Fruit fly (Drosophila melanogaster) whole organism, embryonic: ENCODE results near the gene CG4577.
A peak's percentile ranks its signal among the peaks of the same experiment; 100 is the strongest.

ENCODE experiments used
- Antp ChIP-seq: fragments of 200-800 bp; sonication (Bioruptor generic); optimal IDR thresholded peaks from 3 replicates; lab custom pipeline; 2016; ENCODE audit warnings: missing biosample characterization, missing genetic modification characterization
- B-H1 ChIP-seq: fragments of 200-800 bp; sonication (Bioruptor generic); IDR thresholded peaks from 3 replicates; pipeline ENCODE4 v1.3.6; 2022; ENCODE audit warnings: missing biosample characterization, missing genetic modification characterization
- CG10321 ChIP-seq: fragments of 200-800 bp; sonication (Bioruptor generic); IDR thresholded peaks from 2 replicates; pipeline ENCODE4 v1.3.6; 2022; ENCODE audit warnings: missing biosample characterization, missing genetic modification characterization
- CG11504 ChIP-seq: fragments of 200-800 bp; sonication (Bioruptor generic); optimal IDR thresholded peaks from 3 replicates; lab custom pipeline; 2019; ENCODE audit warnings: missing biosample characterization, mild to moderate bottlenecking, missing genetic modification characterization, moderate library complexity
- CG12236 ChIP-seq: fragments of 200-800 bp; sonication (Bioruptor generic); optimal IDR thresholded peaks from 2 replicates; lab custom pipeline; 2016; ENCODE audit warnings: missing biosample characterization, missing genetic modification characterization
- CG13123 ChIP-seq: fragments of 200-800 bp; sonication (Bioruptor generic); optimal IDR thresholded peaks from 2 replicates; lab custom pipeline; 2016; ENCODE audit warnings: missing biosample characterization, missing genetic modification characterization
- CG14710 ChIP-seq: fragments of 200-800 bp; sonication (Bioruptor generic); optimal IDR thresholded peaks from 3 replicates; lab custom pipeline; 2019; ENCODE audit warnings: missing biosample characterization, mild to moderate bottlenecking, missing genetic modification characterization, moderate library complexity
- CG17912 ChIP-seq: fragments of 200-800 bp; sonication (Bioruptor generic); optimal IDR thresholded peaks from 2 replicates; lab custom pipeline; 2018; ENCODE audit warnings: missing biosample characterization, mild to moderate bottlenecking, missing genetic modification characterization
- CG2678 ChIP-seq: fragments of 200-800 bp; sonication (Bioruptor generic); optimal IDR thresholded peaks from 3 replicates; lab custom pipeline; 2019; ENCODE audit warnings: missing biosample characterization, mild to moderate bottlenecking, missing genetic modification characterization, moderate library complexity
- CG30431 ChIP-seq: fragments of 200-800 bp; sonication (Bioruptor generic); optimal IDR thresholded peaks from 2 replicates; lab custom pipeline; 2017; ENCODE audit warnings: missing biosample characterization, missing genetic modification characterization
- CG3065 ChIP-seq: fragments of 200-800 bp; sonication (Bioruptor generic); optimal IDR thresholded peaks from 2 replicates; lab custom pipeline; 2016; ENCODE audit warnings: missing biosample characterization, missing genetic modification characterization
- CG4404 ChIP-seq: fragments of 200-800 bp; sonication (Bioruptor generic); IDR thresholded peaks from 2 replicates; pipeline ENCODE4 v1.3.6; 2022; ENCODE audit warnings: missing biosample characterization, missing genetic modification characterization
- CG4820 ChIP-seq: fragments of 200-800 bp; sonication (Bioruptor generic); optimal IDR thresholded peaks from 3 replicates; lab custom pipeline; 2016; ENCODE audit warnings: missing biosample characterization, missing genetic modification characterization
- CG6813 ChIP-seq: fragments of 200-800 bp; sonication (Bioruptor generic); optimal IDR thresholded peaks from 2 replicates; lab custom pipeline; 2017; ENCODE audit warnings: missing biosample characterization, missing genetic modification characterization, mild to moderate bottlenecking, moderate library complexity, missing genetic modification reagents
- CG6854 ChIP-seq: fragments of 200-800 bp; sonication (Bioruptor generic); optimal IDR thresholded peaks from 3 replicates; lab custom pipeline; 2017; ENCODE audit warnings: missing biosample characterization, mild to moderate bottlenecking, missing genetic modification characterization
- CG8924 ChIP-seq: fragments of 200-800 bp; optimal IDR thresholded peaks from 3 replicates; lab custom pipeline; 2019; ENCODE audit warnings: missing biosample characterization, mild to moderate bottlenecking, missing genetic modification characterization, moderate library complexity
- CG9817 ChIP-seq: fragments of 200-800 bp; sonication (Bioruptor generic); optimal IDR thresholded peaks from 2 replicates; lab custom pipeline; 2018; ENCODE audit warnings: missing biosample characterization, mild to moderate bottlenecking, missing genetic modification characterization, moderate library complexity
- D19A ChIP-seq: fragments of 200-800 bp; optimal IDR thresholded peaks from 3 replicates; lab custom pipeline; 2019; ENCODE audit warnings: missing biosample characterization, mild to moderate bottlenecking, missing genetic modification characterization, moderate library complexity
- Doc3 ChIP-seq: fragments of 200-800 bp; sonication (Bioruptor generic); IDR thresholded peaks from 3 replicates; pipeline ENCODE4 v1.3.6; 2022; ENCODE audit warnings: missing biosample characterization, missing genetic modification characterization; ENCODE audit not compliant: partially characterized antibody
- Gsc ChIP-seq: fragments of 200-800 bp; sonication (Bioruptor generic); IDR thresholded peaks from 2 replicates; pipeline ENCODE4 v1.3.6; 2022; ENCODE audit warnings: missing biosample characterization, missing genetic modification characterization
- HLH3B ChIP-seq: fragments of 200-800 bp; sonication (Bioruptor generic); IDR thresholded peaks from 2 replicates; pipeline ENCODE4 v1.3.6; 2022; ENCODE audit warnings: missing biosample characterization, missing genetic modification characterization
- HLH4C ChIP-seq: fragments of 200-800 bp; sonication (Bioruptor generic); IDR thresholded peaks from 3 replicates; pipeline ENCODE4 v1.3.6; 2022; ENCODE audit warnings: missing biosample characterization, missing genetic modification characterization; ENCODE audit not compliant: partially characterized antibody
- Hmr ChIP-seq: fragments of 200-800 bp; sonication (Bioruptor generic); optimal IDR thresholded peaks from 3 replicates; lab custom pipeline; 2017; ENCODE audit warnings: mild to moderate bottlenecking, missing biosample characterization, missing genetic modification reagents, missing genetic modification characterization
- Hmx ChIP-seq: fragments of 200-800 bp; sonication (Bioruptor generic); optimal IDR thresholded peaks from 2 replicates; lab custom pipeline; 2016; ENCODE audit warnings: missing biosample characterization, missing genetic modification characterization
- NK7.1 ChIP-seq: fragments of 200-800 bp; sonication (Bioruptor generic); optimal IDR thresholded peaks from 3 replicates; lab custom pipeline; 2016; ENCODE audit warnings: missing biosample characterization, missing genetic modification characterization
- Oaz ChIP-seq: fragments of 200-800 bp; sonication (Bioruptor generic); IDR thresholded peaks from 2 replicates; pipeline ENCODE4 v1.3.6; 2022; ENCODE audit warnings: missing biosample characterization, missing genetic modification characterization
- Oli ChIP-seq: fragments of 200-800 bp; sonication (Bioruptor generic); optimal IDR thresholded peaks from 2 replicates; lab custom pipeline; 2018; ENCODE audit warnings: missing biosample characterization, mild to moderate bottlenecking, missing genetic modification characterization, moderate library complexity
- Stat92E ChIP-seq, 3 experiments: fragments of >200 bp in 2 of 3; fragments of 200-800 bp in 1 of 3; sonication (Bioruptor generic) in 1 of 3; optimal IDR thresholded peaks; 2 replicates each; lab custom pipeline; 2017 to 2019; ENCODE audit warnings: missing biosample characterization in 3 of 3, missing genetic modification characterization in 3 of 3, mild to moderate bottlenecking in 1 of 3, moderate library complexity in 1 of 3
- Taf1 ChIP-seq: fragments of 200-800 bp; sonication (Bioruptor generic); IDR thresholded peaks from 2 replicates; pipeline ENCODE4 v1.3.6; 2022; ENCODE audit warnings: missing biosample characterization, missing genetic modification characterization
- Usf ChIP-seq: fragments of 200-800 bp; sonication (Bioruptor generic); optimal IDR thresholded peaks from 2 replicates; lab custom pipeline; 2017; ENCODE audit warnings: missing genotype, missing biosample characterization, missing genetic modification characterization
- Xrp1 ChIP-seq: fragments of 200-800 bp; sonication (Bioruptor generic); IDR thresholded peaks from 2 replicates; pipeline ENCODE4 v1.3.6; 2022; ENCODE audit warnings: missing biosample characterization, missing genetic modification characterization
- bigmax ChIP-seq: fragments of 200-800 bp; sonication (Bioruptor generic); optimal IDR thresholded peaks from 2 replicates; lab custom pipeline; 2018; ENCODE audit warnings: missing biosample characterization, mild to moderate bottlenecking, missing genetic modification characterization
- bsh ChIP-seq, 2 experiments: fragments of 200-800 bp; sonication (Bioruptor generic); optimal IDR thresholded peaks; 2 replicates each; lab custom pipeline; 2017 to 2018; ENCODE audit warnings: mild to moderate bottlenecking in 2 of 2, missing biosample characterization in 2 of 2, missing genetic modification characterization in 2 of 2, moderate library complexity in 1 of 2
- cg ChIP-seq: fragments of 200-800 bp; sonication (Bioruptor generic); optimal IDR thresholded peaks from 3 replicates; lab custom pipeline; 2019; ENCODE audit warnings: missing biosample characterization, mild to moderate bottlenecking, missing genetic modification characterization, moderate library complexity
- chm ChIP-seq: fragments of 200-800 bp; sonication (Bioruptor generic); IDR thresholded peaks from 2 replicates; pipeline ENCODE4 v1.3.6; 2022; ENCODE audit warnings: missing biosample characterization, missing genetic modification characterization
- croc ChIP-seq: fragments of 200-800 bp; sonication (Bioruptor generic); conservative IDR thresholded peaks from 3 replicates; pipeline ENCODE4 v1.3.6; 2022; ENCODE audit warnings: missing biosample characterization, missing genetic modification characterization
- crol ChIP-seq: fragments of 200-800 bp; sonication (Bioruptor generic); IDR thresholded peaks from 2 replicates; pipeline ENCODE4 v1.3.6; 2022; ENCODE audit warnings: missing biosample characterization, missing genetic modification characterization
- ewg ChIP-seq: fragments of 200-800 bp; sonication (Bioruptor generic); optimal IDR thresholded peaks from 3 replicates; lab custom pipeline; 2017; ENCODE audit warnings: mild to moderate bottlenecking, missing biosample characterization, missing genetic modification reagents, missing genetic modification characterization
- fd96Cb ChIP-seq: fragments of 200-800 bp; sonication (Bioruptor generic); optimal IDR thresholded peaks from 2 replicates; lab custom pipeline; 2018; ENCODE audit warnings: missing biosample characterization, mild to moderate bottlenecking, missing genetic modification characterization, moderate library complexity
- gsb ChIP-seq: fragments of 200-800 bp; sonication (Bioruptor generic); IDR thresholded peaks from 2 replicates; pipeline ENCODE4 v1.3.6; 2022; ENCODE audit warnings: missing biosample characterization, missing genetic modification characterization
- hth ChIP-seq: fragments of >200 bp; optimal IDR thresholded peaks from 2 replicates; lab custom pipeline; 2017; ENCODE audit warnings: inconsistent platforms
- inv ChIP-seq: fragments of 200-800 bp; sonication (Bioruptor generic); IDR thresholded peaks from 2 replicates; pipeline ENCODE4 v1.3.6; 2022; ENCODE audit warnings: missing biosample characterization, missing genetic modification characterization; ENCODE audit not compliant: partially characterized antibody
- mirr ChIP-seq: fragments of 200-800 bp; sonication (Bioruptor generic); optimal IDR thresholded peaks from 3 replicates; lab custom pipeline; 2018; ENCODE audit warnings: missing biosample characterization, mild to moderate bottlenecking, missing genetic modification characterization
- otp ChIP-seq: fragments of 200-800 bp; sonication (Bioruptor generic); IDR thresholded peaks from 3 replicates; pipeline ENCODE4, ENCODE4 v1.3.6; 2022; ENCODE audit warnings: missing biosample characterization, missing genetic modification characterization
- repo ChIP-seq: fragments of 200-800 bp; sonication (Bioruptor generic); optimal IDR thresholded peaks from 2 replicates; lab custom pipeline; 2016; ENCODE audit warnings: missing biosample characterization, missing genetic modification characterization
- ro ChIP-seq: fragments of 200-800 bp; sonication (Bioruptor generic); IDR thresholded peaks from 2 replicates; pipeline ENCODE4 v1.3.6; 2022; ENCODE audit warnings: missing biosample characterization, missing genetic modification characterization
- row ChIP-seq: fragments of 200-800 bp; sonication (Bioruptor generic); IDR thresholded peaks from 3 replicates; pipeline ENCODE4 v1.3.6; 2022; ENCODE audit warnings: missing biosample characterization, missing genetic modification characterization
- sob ChIP-seq: fragments of 200-800 bp; sonication (Bioruptor generic); IDR thresholded peaks from 2 replicates; pipeline ENCODE4 v1.3.6; 2022; ENCODE audit warnings: missing biosample characterization, missing genetic modification characterization
- unpg ChIP-seq: fragments of 200-800 bp; sonication (Bioruptor generic); optimal IDR thresholded peaks from 3 replicates; lab custom pipeline; 2018; ENCODE audit warnings: missing biosample characterization, mild to moderate bottlenecking, missing genetic modification characterization, moderate library complexity

Gene CG4577

dm6 chr2L:1144371-1145360, 10.2 kb downstream of the CG4577 start (continued):
- peak; percentile 58 for TF ChIP-seq CG8924
- peak; percentile 53 for TF ChIP-seq Hmr (GFP tag; lab: Kevin White, UChicago)
- TF ChIP-seq CG4820 (GFP tag; lab: Kevin White, UChicago), result peak; percentile 33
- TF ChIP-seq bsh (GFP tag; optimal IDR thresholded peaks at IDR 0.05; lab: Kevin White, UChicago), result peak; percentile 7 to 71
- peak; percentile 38 for TF ChIP-seq CG14710 (tag; lab: Kevin White, UChicago)
- no peak for TF ChIP-seq otp (GFP tag; lab: Robert Waterston, UW)
- no peak for TF ChIP-seq bigmax (GFP tag; lab: Kevin White, UChicago)
- no peak for TF ChIP-seq repo (GFP tag; lab: Kevin White, UChicago)
- TF ChIP-seq hth (lab: Kevin White, UChicago), result no peak
- peak; percentile 63 for TF ChIP-seq Xrp1
- peak; percentile 17 for TF ChIP-seq NK7.1 (GFP tag; lab: Kevin White, UChicago)
- no peak for TF ChIP-seq B-H1 (GFP tag; lab: Robert Waterston, UW)
- 0 out of 2 replicates have a peak, but pooled peaks have one; percentile 27 for TF ChIP-seq CG4404 (GFP tag; lab: Robert Waterston, UW)
- peak; percentile 28 for TF ChIP-seq Antp (GFP tag; lab: Kevin White, UChicago)
- TF ChIP-seq mirr, result no peak
- TF ChIP-seq Gsc (GFP tag; lab: Robert Waterston, UW), result no peak
- TF ChIP-seq HLH3B (GFP tag; lab: Robert Waterston, UW), result peak; percentile 43
- no peak for TF ChIP-seq CG13123 (GFP tag; lab: Kevin White, UChicago)
- TF ChIP-seq CG2678 (tag; lab: Kevin White, UChicago), result peak; percentile 81
- no peak for TF ChIP-seq CG30431 (GFP tag; lab: Kevin White, UChicago)
- TF ChIP-seq unpg (GFP tag; lab: Kevin White, UChicago), result peak; percentile 59
- no peak for TF ChIP-seq Usf (GFP tag; lab: Kevin White, UChicago)
- no peak for TF ChIP-seq chm (GFP tag; lab: Robert Waterston, UW)
- TF ChIP-seq Oaz, result no peak
- no peak for TF ChIP-seq Stat92E (GFP tag; optimal IDR thresholded peaks at IDR 0.05; lab: Kevin White, UChicago)
- TF ChIP-seq cg (GFP tag; lab: Kevin White, UChicago), result no peak
- TF ChIP-seq HLH4C (GFP tag; lab: Robert Waterston, UW), result no peak
- peak; percentile 63 for TF ChIP-seq row (GFP tag; lab: Robert Waterston, UW)
- TF ChIP-seq Taf1 (GFP tag; lab: Robert Waterston, UW), result no peak
- no peak for TF ChIP-seq CG11504 (tag; lab: Kevin White, UChicago)
- TF ChIP-seq CG3065 (GFP tag; lab: Kevin White, UChicago), result no peak
- no peak for TF ChIP-seq Doc3 (GFP tag; lab: Robert Waterston, UW)
- TF ChIP-seq D19A (tag; lab: Kevin White, UChicago), result peak; percentile 98
- no peak for TF ChIP-seq CG6854 (GFP tag; lab: Kevin White, UChicago)
- no peak for TF ChIP-seq inv (GFP tag; lab: Robert Waterston, UW)
- TF ChIP-seq crol (GFP tag; lab: Robert Waterston, UW), result no peak
- peak; percentile 54 for TF ChIP-seq CG9817
- peak; percentile 68 for TF ChIP-seq Oli
- peak; percentile 46 for TF ChIP-seq fd96Cb (tag; lab: Kevin White, UChicago)
- TF ChIP-seq ro (GFP tag; lab: Robert Waterston, UW), result no peak
- peak; percentile 21; the same call in 2 of the 3 replicates for TF ChIP-seq croc
- no peak for TF ChIP-seq sob (GFP tag; lab: Robert Waterston, UW)
- no peak for TF ChIP-seq gsb (GFP tag; lab: Robert Waterston, UW)
- no peak for TF ChIP-seq CG10321 (GFP tag; lab: Robert Waterston, UW)
- TF ChIP-seq CG17912 (GFP tag; lab: Kevin White, UChicago), result no peak
- TF ChIP-seq CG6813 (GFP tag; lab: Kevin White, UChicago), result no peak
- no peak for TF ChIP-seq CG12236 (GFP tag; lab: Kevin White, UChicago)
- TF ChIP-seq ewg (GFP tag; lab: Kevin White, UChicago), result peak; percentile 35
- TF ChIP-seq Hmx (GFP tag; lab: Kevin White, UChicago), result no peak
